Fruit fly (Drosophila melanogaster) S2 (cell line): Measurements from ENCODE around the gene CG18476.

Source experiments
- CG8478 ChIP-seq: fragments of >200 bp; optimal IDR thresholded peaks from 2 replicates; lab custom pipeline; 2018
- CTCF ChIP-seq, 2 experiments: fragments of >200 bp; optimal IDR thresholded peaks; 2 replicates each; lab custom pipeline; 2018

- TF ChIP-seq CG8478 (lab: Kevin White, UChicago) (no peak), CTCF (optimal IDR thresholded peaks at IDR 0.05; lab: Kevin White, UChicago) (no peak)
Measured at dm6 chr3R:11650105-11651039, 27.5 kb downstream of the CG18476 start, which contains the start of the genes Csk and Elp1.
